Fruit fly (Drosophila melanogaster) whole organism, embryonic: ENCODE results near the gene CG18480.

Experiments used
- Atf3 ChIP-seq: fragments of 200-800 bp; sonication (Bioruptor generic); optimal IDR thresholded peaks from 3 replicates; lab custom pipeline; 2016; ENCODE audit warnings: missing biosample characterization, missing genetic modification characterization
- B-H2 ChIP-seq: fragments of 200-800 bp; sonication (Bioruptor generic); optimal IDR thresholded peaks from 2 replicates; lab custom pipeline; 2018; ENCODE audit warnings: missing biosample characterization, mild to moderate bottlenecking, missing genetic modification characterization
- Bteb2 ChIP-seq: fragments of 200-800 bp; sonication (Bioruptor generic); optimal IDR thresholded peaks from 2 replicates; lab custom pipeline; 2016; ENCODE audit warnings: missing biosample characterization, missing genetic modification characterization
- CG10462 ChIP-seq: fragments of 200-800 bp; sonication (Bioruptor generic); optimal IDR thresholded peaks from 2 replicates; lab custom pipeline; 2016; ENCODE audit warnings: missing biosample characterization, missing genetic modification characterization
- CG10654 ChIP-seq: fragments of 200-800 bp; sonication (Bioruptor generic); optimal IDR thresholded peaks from 2 replicates; lab custom pipeline; 2016; ENCODE audit warnings: missing biosample characterization, missing genetic modification characterization
- CG11247 ChIP-seq: fragments of 200-800 bp; sonication (Bioruptor generic); IDR thresholded peaks from 2 replicates; pipeline ENCODE4 v1.3.6; 2022; ENCODE audit warnings: missing biosample characterization, missing genetic modification characterization
- CG11696 ChIP-seq: fragments of 200-800 bp; sonication (Bioruptor generic); IDR thresholded peaks from 2 replicates; pipeline ENCODE4 v1.3.6; 2022; ENCODE audit warnings: missing biosample characterization, missing genetic modification characterization
- CG12236 ChIP-seq: fragments of 200-800 bp; sonication (Bioruptor generic); optimal IDR thresholded peaks from 2 replicates; lab custom pipeline; 2016; ENCODE audit warnings: missing biosample characterization, missing genetic modification characterization
- CG12744 ChIP-seq: fragments of 200-800 bp; sonication (Bioruptor generic); optimal IDR thresholded peaks from 2 replicates; lab custom pipeline; 2016; ENCODE audit warnings: missing biosample characterization, missing genetic modification characterization
- CG14860 ChIP-seq: fragments of 200-800 bp; sonication (Bioruptor generic); IDR thresholded peaks from 3 replicates; pipeline ENCODE4 v1.3.6; 2022; ENCODE audit warnings: missing biosample characterization, missing genetic modification characterization; ENCODE audit not compliant: partially characterized antibody
- CG15479 ChIP-seq: fragments of 200-800 bp; sonication (Bioruptor generic); optimal IDR thresholded peaks from 3 replicates; lab custom pipeline; 2019; ENCODE audit warnings: missing biosample characterization, mild to moderate bottlenecking, missing genetic modification characterization, moderate library complexity
- CG15514 ChIP-seq: fragments of 200-800 bp; sonication (Bioruptor generic); optimal IDR thresholded peaks from 3 replicates; lab custom pipeline; 2017; ENCODE audit warnings: missing biosample characterization, missing genetic modification characterization, mild to moderate bottlenecking, moderate library complexity, missing genetic modification reagents
- CG15601 ChIP-seq: fragments of 200-800 bp; sonication (Bioruptor generic); optimal IDR thresholded peaks from 3 replicates; lab custom pipeline; 2019; ENCODE audit warnings: missing biosample characterization, mild to moderate bottlenecking, missing genetic modification characterization, moderate library complexity
- CG17359 ChIP-seq: fragments of 200-800 bp; sonication (Bioruptor generic); optimal IDR thresholded peaks from 3 replicates; lab custom pipeline; 2018; ENCODE audit warnings: missing biosample characterization, mild to moderate bottlenecking, missing genetic modification characterization, moderate library complexity
- CG30020 ChIP-seq: fragments of 200-800 bp; optimal IDR thresholded peaks from 2 replicates; lab custom pipeline; 2019; ENCODE audit warnings: missing biosample characterization, mild to moderate bottlenecking, missing genetic modification characterization, moderate library complexity
- CG33213 ChIP-seq: fragments of 200-800 bp; sonication (Bioruptor generic); optimal IDR thresholded peaks from 3 replicates; lab custom pipeline; 2016; ENCODE audit warnings: missing biosample characterization, missing genetic modification characterization
- CG4282 ChIP-seq: fragments of 200-800 bp; sonication (Bioruptor generic); optimal IDR thresholded peaks from 2 replicates; lab custom pipeline; 2016; ENCODE audit warnings: missing biosample characterization, missing genetic modification characterization
- CG4360 ChIP-seq: fragments of 200-800 bp; sonication (Bioruptor generic); IDR thresholded peaks from 2 replicates; pipeline ENCODE4 v1.3.6; 2022; ENCODE audit warnings: missing biosample characterization, missing genetic modification characterization
- CG7357 ChIP-seq: fragments of 200-800 bp; sonication (Bioruptor generic); IDR thresholded peaks from 3 replicates; pipeline ENCODE4 v1.3.6; 2022; ENCODE audit warnings: missing biosample characterization, missing genetic modification characterization
- CG9876 ChIP-seq: fragments of 200-800 bp; sonication (Bioruptor generic); optimal IDR thresholded peaks from 2 replicates; lab custom pipeline; 2016; ENCODE audit warnings: missing biosample characterization, missing genetic modification characterization
- CG9932 ChIP-seq: fragments of 200-800 bp; sonication (Bioruptor generic); IDR thresholded peaks from 2 replicates; pipeline ENCODE4 v1.3.6; 2022; ENCODE audit warnings: missing biosample characterization, missing genetic modification characterization
- E2f1 ChIP-seq: fragments of 200-800 bp; sonication (Bioruptor generic); IDR thresholded peaks from 2 replicates; pipeline ENCODE4 v1.3.6; 2022; ENCODE audit warnings: missing biosample characterization, missing genetic modification characterization
- Fer2 ChIP-seq: fragments of 200-800 bp; sonication (Bioruptor generic); optimal IDR thresholded peaks from 2 replicates; lab custom pipeline; 2018; ENCODE audit warnings: missing biosample characterization, mild to moderate bottlenecking, missing genetic modification characterization, moderate library complexity
- GATAe ChIP-seq: fragments of 200-800 bp; sonication (Bioruptor generic); conservative IDR thresholded peaks from 2 replicates; pipeline ENCODE4 v1.3.6; 2022; ENCODE audit warnings: missing biosample characterization, missing genetic modification characterization
- Hey ChIP-seq: fragments of 200-800 bp; sonication (Bioruptor generic); optimal IDR thresholded peaks from 3 replicates; lab custom pipeline; 2018; ENCODE audit warnings: missing biosample characterization, mild to moderate bottlenecking, missing genetic modification characterization
- HmgZ ChIP-seq: fragments of 200-800 bp; sonication (Bioruptor generic); optimal IDR thresholded peaks from 2 replicates; lab custom pipeline; 2018; ENCODE audit warnings: missing biosample characterization, mild to moderate bottlenecking, missing genetic modification characterization
- NK7.1 ChIP-seq: fragments of 200-800 bp; sonication (Bioruptor generic); optimal IDR thresholded peaks from 3 replicates; lab custom pipeline; 2016; ENCODE audit warnings: missing biosample characterization, missing genetic modification characterization
- Oaz ChIP-seq: fragments of 200-800 bp; sonication (Bioruptor generic); IDR thresholded peaks from 2 replicates; pipeline ENCODE4 v1.3.6; 2022; ENCODE audit warnings: missing biosample characterization, missing genetic modification characterization
- Rfx ChIP-seq: fragments of 200-800 bp; sonication (Bioruptor generic); IDR thresholded peaks from 2 replicates; pipeline ENCODE4 v1.3.6; 2022; ENCODE audit warnings: missing biosample characterization, missing genetic modification characterization
- Scr ChIP-seq: fragments of 200-800 bp; sonication (Bioruptor generic); IDR thresholded peaks from 2 replicates; pipeline ENCODE4 v1.3.6; 2022; ENCODE audit warnings: missing biosample characterization, missing genetic modification characterization; ENCODE audit not compliant: partially characterized antibody
- Six4 ChIP-seq: fragments of 200-800 bp; sonication (Bioruptor generic); optimal IDR thresholded peaks from 2 replicates; lab custom pipeline; 2016; ENCODE audit warnings: missing biosample characterization, missing genetic modification characterization
- Taf1 ChIP-seq: fragments of 200-800 bp; sonication (Bioruptor generic); IDR thresholded peaks from 2 replicates; pipeline ENCODE4 v1.3.6; 2022; ENCODE audit warnings: missing biosample characterization, missing genetic modification characterization
- ab ChIP-seq: fragments of 200-800 bp; sonication (Bioruptor generic); optimal IDR thresholded peaks from 2 replicates; lab custom pipeline; 2016; ENCODE audit warnings: missing biosample characterization, missing genetic modification characterization
- ac ChIP-seq: fragments of 200-800 bp; sonication (Bioruptor generic); optimal IDR thresholded peaks from 3 replicates; lab custom pipeline; 2017; ENCODE audit warnings: missing biosample characterization, mild to moderate bottlenecking, missing genetic modification characterization
- chinmo ChIP-seq: fragments of 200-800 bp; sonication (Bioruptor generic); IDR thresholded peaks from 4 replicates; pipeline ENCODE4 v1.3.6; 2022; ENCODE audit warnings: missing biosample characterization, missing genetic modification characterization; ENCODE audit not compliant: partially characterized antibody
- da ChIP-seq: fragments of 200-800 bp; sonication (Bioruptor generic); optimal IDR thresholded peaks from 2 replicates; lab custom pipeline; 2016; ENCODE audit warnings: missing biosample characterization, missing genetic modification characterization
- exex ChIP-seq: fragments of 200-800 bp; sonication (Bioruptor generic); optimal IDR thresholded peaks from 4 replicates; lab custom pipeline; 2018; ENCODE audit warnings: missing biosample characterization, mild to moderate bottlenecking, missing genetic modification characterization, moderate library complexity
- gfzf ChIP-seq: fragments of 200-800 bp; sonication (Bioruptor generic); optimal IDR thresholded peaks from 2 replicates; lab custom pipeline; 2016; ENCODE audit warnings: missing biosample characterization, mild to moderate bottlenecking, missing genetic modification characterization, moderate library complexity
- grn ChIP-seq: fragments of 200-800 bp; sonication (Bioruptor generic); optimal IDR thresholded peaks from 3 replicates; lab custom pipeline; 2017; ENCODE audit warnings: missing biosample characterization, missing genetic modification characterization
- hbn ChIP-seq: fragments of 200-800 bp; sonication (Bioruptor generic); IDR thresholded peaks from 2 replicates; pipeline ENCODE4 v1.3.6; 2022; ENCODE audit warnings: missing biosample characterization, missing genetic modification characterization; ENCODE audit not compliant: partially characterized antibody
- insv ChIP-seq, 2 experiments: fragments of 200-800 bp; sonication (Bioruptor generic); optimal IDR thresholded peaks; 3 replicates each; lab custom pipeline; 2016 to 2018; ENCODE audit warnings: missing biosample characterization in 2 of 2, missing genetic modification characterization in 2 of 2
- jumu ChIP-seq: fragments of 200-800 bp; sonication (Bioruptor generic); optimal IDR thresholded peaks from 3 replicates; lab custom pipeline; 2016; ENCODE audit warnings: missing biosample characterization, missing genetic modification characterization
- lbe ChIP-seq: fragments of 200-800 bp; sonication (Bioruptor generic); optimal IDR thresholded peaks from 2 replicates; lab custom pipeline; 2016; ENCODE audit warnings: missing biosample characterization, mild to moderate bottlenecking, missing genetic modification characterization
- lilli ChIP-seq: fragments of 200-800 bp; sonication (Bioruptor generic); optimal IDR thresholded peaks from 3 replicates; lab custom pipeline; 2016; ENCODE audit warnings: missing biosample characterization, missing genetic modification characterization
- nom ChIP-seq: fragments of 200-800 bp; sonication (Bioruptor generic); optimal IDR thresholded peaks from 2 replicates; lab custom pipeline; 2017; ENCODE audit warnings: missing biosample characterization, missing genetic modification characterization, mild to moderate bottlenecking, moderate library complexity, missing genetic modification reagents
- schlank ChIP-seq: fragments of 200-800 bp; sonication (Bioruptor generic); optimal IDR thresholded peaks from 2 replicates; lab custom pipeline; 2018; ENCODE audit warnings: missing biosample characterization, mild to moderate bottlenecking, missing genetic modification characterization
- ssp ChIP-seq: fragments of 200-800 bp; sonication (Bioruptor generic); IDR thresholded peaks from 2 replicates; pipeline ENCODE4 v1.3.6; 2022; ENCODE audit warnings: missing biosample characterization, missing genetic modification characterization
- trh ChIP-seq: fragments of 200-800 bp; sonication (Bioruptor generic); optimal IDR thresholded peaks from 2 replicates; lab custom pipeline; 2016; ENCODE audit warnings: missing biosample characterization, missing genetic modification characterization
- tx ChIP-seq: fragments of 200-800 bp; sonication (Bioruptor generic); optimal IDR thresholded peaks from 2 replicates; lab custom pipeline; 2016; ENCODE audit warnings: missing biosample characterization, missing genetic modification characterization
- wek ChIP-seq: fragments of 200-800 bp; sonication (Bioruptor generic); optimal IDR thresholded peaks from 3 replicates; lab custom pipeline; 2018; ENCODE audit warnings: missing biosample characterization, mild to moderate bottlenecking, missing genetic modification characterization, moderate library complexity
- zen2 ChIP-seq: fragments of 200-800 bp; sonication (Bioruptor generic); IDR thresholded peaks from 3 replicates; pipeline ENCODE4 v1.3.6; 2022; ENCODE audit warnings: missing biosample characterization, missing genetic modification characterization; ENCODE audit not compliant: partially characterized antibody

CG18480 gene

dm6 chr2L:15629596-15630168 lies at the start of gene CG18480 (continued):
- no peak for TF ChIP-seq CG4282
- TF ChIP-seq gfzf (GFP tag; lab: Kevin White, UChicago): no peak
- no peak for TF ChIP-seq ac (GFP tag; lab: Kevin White, UChicago)
- no peak for TF ChIP-seq CG4360 (GFP tag; lab: Robert Waterston, UW)
- TF ChIP-seq CG10654: peak; percentile 7
- TF ChIP-seq Six4 (GFP tag; lab: Kevin White, UChicago): no peak
- TF ChIP-seq CG15479 (GFP tag; lab: Kevin White, UChicago): no peak
- no peak for TF ChIP-seq schlank
- TF ChIP-seq Oaz (GFP tag; lab: Robert Waterston, UW): no peak
- no peak for TF ChIP-seq CG7357
- TF ChIP-seq CG12236 (GFP tag; lab: Kevin White, UChicago): no peak
- TF ChIP-seq CG11247 (GFP tag; lab: Robert Waterston, UW): no peak; the same call in 1 of the 2 replicates
- TF ChIP-seq exex (tag; lab: Kevin White, UChicago): peak; percentile 81
- no peak for TF ChIP-seq CG17359 (tag; lab: Kevin White, UChicago)
- no peak for TF ChIP-seq zen2 (GFP tag; lab: Robert Waterston, UW)
- TF ChIP-seq Rfx (GFP tag; lab: Robert Waterston, UW): peak; percentile 83
- no peak for TF ChIP-seq E2f1 (GFP tag; lab: Robert Waterston, UW)
- no peak for TF ChIP-seq insv (GFP tag; optimal IDR thresholded peaks at IDR 0.05; lab: Kevin White, UChicago)
- 0 out of 2 replicates have a peak, but pooled peaks have one; percentile 16 for TF ChIP-seq CG11696
- no peak for TF ChIP-seq CG14860 (GFP tag; lab: Robert Waterston, UW)
- peak; percentile 58 for TF ChIP-seq grn (GFP tag; lab: Kevin White, UChicago)
- TF ChIP-seq CG12744 (GFP tag; lab: Kevin White, UChicago): no peak
- TF ChIP-seq CG33213 (GFP tag; lab: Kevin White, UChicago): no peak
- no peak for TF ChIP-seq tx
- no peak for TF ChIP-seq ssp
- peak; percentile 35 for TF ChIP-seq Fer2
- peak; percentile 42 for TF ChIP-seq B-H2 (GFP tag; lab: Kevin White, UChicago)
- TF ChIP-seq Hey (tag; lab: Kevin White, UChicago): no peak
- peak; percentile 35 for TF ChIP-seq CG15514 (GFP tag; lab: Kevin White, UChicago)
- TF ChIP-seq jumu (GFP tag; lab: Kevin White, UChicago): no peak
- no peak for TF ChIP-seq Scr (GFP tag; lab: Robert Waterston, UW)
- no peak for TF ChIP-seq Atf3
- peak; percentile 100 for TF ChIP-seq GATAe (GFP tag; lab: Robert Waterston, UW)
- TF ChIP-seq CG9876: no peak
- TF ChIP-seq lilli (GFP tag; lab: Kevin White, UChicago): peak; percentile 71
- TF ChIP-seq da (GFP tag; lab: Kevin White, UChicago): no peak
- TF ChIP-seq Bteb2 (GFP tag; lab: Kevin White, UChicago): no peak
- peak; percentile 28; the same call in 1 of the 2 replicates for TF ChIP-seq Taf1 (GFP tag; lab: Robert Waterston, UW)
- no peak for TF ChIP-seq ab (GFP tag; lab: Kevin White, UChicago)
- TF ChIP-seq CG30020: no peak
- TF ChIP-seq CG10462 (GFP tag; lab: Kevin White, UChicago): no peak
- no peak for TF ChIP-seq CG15601 (tag; lab: Kevin White, UChicago)
- TF ChIP-seq lbe (GFP tag; lab: Kevin White, UChicago): no peak
- TF ChIP-seq HmgZ: peak; percentile 54
- TF ChIP-seq trh (GFP tag; lab: Kevin White, UChicago): no peak
- TF ChIP-seq hbn (GFP tag; lab: Robert Waterston, UW): no peak
- TF ChIP-seq chinmo: no peak
- no peak for TF ChIP-seq NK7.1 (GFP tag; lab: Kevin White, UChicago)
- peak; percentile 65 for TF ChIP-seq CG9932
- no peak for TF ChIP-seq wek (GFP tag; lab: Kevin White, UChicago)
- no peak for TF ChIP-seq nom (GFP tag; lab: Kevin White, UChicago)
